Fruit fly (Drosophila melanogaster) whole organism, embryonic: ENCODE measurements around the gene ND-18.

Experiments used
- Atf3 ChIP-seq: fragments of 200-800 bp; sonication (Bioruptor generic); optimal IDR thresholded peaks from 3 replicates; lab custom pipeline; 2016; ENCODE audit warnings: missing biosample characterization, missing genetic modification characterization
- CG11093 ChIP-seq: fragments of 200-800 bp; sonication (Bioruptor generic); IDR thresholded peaks from 3 replicates; pipeline ENCODE4 v1.3.6; 2022; ENCODE audit warnings: missing biosample characterization, missing genetic modification characterization
- CG11504 ChIP-seq: fragments of 200-800 bp; sonication (Bioruptor generic); optimal IDR thresholded peaks from 3 replicates; lab custom pipeline; 2019; ENCODE audit warnings: missing biosample characterization, mild to moderate bottlenecking, missing genetic modification characterization, moderate library complexity
- CG12155 ChIP-seq: fragments of 200-800 bp; sonication (Bioruptor generic); optimal IDR thresholded peaks from 3 replicates; lab custom pipeline; 2016; ENCODE audit warnings: missing biosample characterization, missing genetic modification characterization
- CG12769 ChIP-seq: fragments of 200-800 bp; sonication (Bioruptor generic); optimal IDR thresholded peaks from 2 replicates; lab custom pipeline; 2019; ENCODE audit warnings: missing biosample characterization, mild to moderate bottlenecking, missing genetic modification characterization, moderate library complexity
- CG13287 ChIP-seq: fragments of 200-800 bp; sonication (Bioruptor generic); IDR thresholded peaks from 2 replicates; pipeline ENCODE4 v1.3.6; 2022; ENCODE audit warnings: missing biosample characterization, missing genetic modification characterization; ENCODE audit not compliant: partially characterized antibody
- CG13424 ChIP-seq: fragments of 200-800 bp; sonication (Bioruptor generic); optimal IDR thresholded peaks from 2 replicates; lab custom pipeline; 2019; ENCODE audit warnings: missing biosample characterization, mild to moderate bottlenecking, missing genetic modification characterization, moderate library complexity
- CG14441 ChIP-seq: fragments of 200-800 bp; sonication (Bioruptor generic); IDR thresholded peaks from 2 replicates; pipeline ENCODE4 v1.3.6; 2022; ENCODE audit warnings: missing biosample characterization, missing genetic modification characterization
- CG14667 ChIP-seq: fragments of 200-800 bp; sonication (Bioruptor generic); IDR thresholded peaks from 2 replicates; pipeline ENCODE4 v1.3.6; 2022; ENCODE audit warnings: missing biosample characterization, missing genetic modification characterization
- CG1647 ChIP-seq: fragments of 200-800 bp; sonication (Bioruptor generic); optimal IDR thresholded peaks from 3 replicates; lab custom pipeline; 2016; ENCODE audit warnings: missing biosample characterization, missing genetic modification characterization
- CG1792 ChIP-seq: fragments of 200-800 bp; sonication (Bioruptor generic); optimal IDR thresholded peaks from 2 replicates; lab custom pipeline; 2016; ENCODE audit warnings: missing biosample characterization, missing genetic modification characterization
- CG2120 ChIP-seq: fragments of 200-800 bp; sonication (Bioruptor generic); optimal IDR thresholded peaks from 3 replicates; lab custom pipeline; 2016; ENCODE audit warnings: missing biosample characterization, missing genetic modification characterization
- CG2875 ChIP-seq: fragments of 200-800 bp; sonication (Bioruptor generic); optimal IDR thresholded peaks from 2 replicates; lab custom pipeline; 2017; ENCODE audit warnings: missing biosample characterization, mild to moderate bottlenecking, missing genetic modification characterization, missing genetic modification reagents
- CG30403 ChIP-seq: fragments of 200-800 bp; sonication (Bioruptor generic); optimal IDR thresholded peaks from 3 replicates; lab custom pipeline; 2016; ENCODE audit warnings: missing biosample characterization, missing genetic modification characterization
- CG31224 ChIP-seq: fragments of 200-800 bp; sonication (Bioruptor generic); IDR thresholded peaks from 2 replicates; pipeline ENCODE4 v1.3.6; 2022; ENCODE audit warnings: missing biosample characterization, missing genetic modification characterization
- CG31441 ChIP-seq: fragments of 200-800 bp; sonication (Bioruptor generic); IDR thresholded peaks from 2 replicates; pipeline ENCODE4 v1.3.6; 2022; ENCODE audit warnings: missing biosample characterization, missing genetic modification characterization
- CG33213 ChIP-seq: fragments of 200-800 bp; sonication (Bioruptor generic); optimal IDR thresholded peaks from 3 replicates; lab custom pipeline; 2016; ENCODE audit warnings: missing biosample characterization, missing genetic modification characterization
- CG3838 ChIP-seq: fragments of 200-800 bp; sonication (Bioruptor generic); optimal IDR thresholded peaks from 3 replicates; lab custom pipeline; 2016; ENCODE audit warnings: missing biosample characterization, missing genetic modification characterization
- CG6175 ChIP-seq: fragments of 200-800 bp; sonication (Bioruptor generic); IDR thresholded peaks from 3 replicates; pipeline ENCODE4 v1.3.6; 2022; ENCODE audit warnings: missing biosample characterization, missing genetic modification characterization
- CG7556 ChIP-seq: fragments of 200-800 bp; sonication (Bioruptor generic); optimal IDR thresholded peaks from 2 replicates; lab custom pipeline; 2017; ENCODE audit warnings: missing biosample characterization, mild to moderate bottlenecking, missing genetic modification characterization
- CG7839 ChIP-seq: fragments of 200-800 bp; sonication (Bioruptor generic); optimal IDR thresholded peaks from 3 replicates; lab custom pipeline; 2018; ENCODE audit warnings: missing biosample characterization, mild to moderate bottlenecking, missing genetic modification characterization, moderate library complexity
- CG8388 ChIP-seq: fragments of 200-800 bp; sonication (Bioruptor generic); optimal IDR thresholded peaks from 2 replicates; lab custom pipeline; 2019; ENCODE audit warnings: missing biosample characterization, mild to moderate bottlenecking, missing genetic modification characterization, moderate library complexity
- Ets65A ChIP-seq: fragments of 200-800 bp; sonication (Bioruptor generic); peaks from one replicate; lab custom pipeline; 2016; ENCODE audit warnings: missing biosample characterization, missing genetic modification characterization
- Fer1 ChIP-seq: fragments of 200-800 bp; sonication (Bioruptor generic); optimal IDR thresholded peaks from 2 replicates; lab custom pipeline; 2017; ENCODE audit warnings: missing biosample characterization, mild to moderate bottlenecking, missing genetic modification characterization
- Fer3 ChIP-seq: fragments of 200-800 bp; sonication (Bioruptor generic); optimal IDR thresholded peaks from 2 replicates; lab custom pipeline; 2018; ENCODE audit warnings: missing biosample characterization, mild to moderate bottlenecking, missing genetic modification characterization, moderate library complexity
- HHEX ChIP-seq: fragments of 200-800 bp; sonication (Bioruptor generic); optimal IDR thresholded peaks from 3 replicates; lab custom pipeline; 2017; ENCODE audit warnings: missing biosample characterization, mild to moderate bottlenecking, missing genetic modification characterization, missing genetic modification reagents
- HLH4C ChIP-seq: fragments of 200-800 bp; sonication (Bioruptor generic); IDR thresholded peaks from 3 replicates; pipeline ENCODE4 v1.3.6; 2022; ENCODE audit warnings: missing biosample characterization, missing genetic modification characterization; ENCODE audit not compliant: partially characterized antibody
- HmgD ChIP-seq: fragments of 200-800 bp; sonication (Bioruptor generic); optimal IDR thresholded peaks from 3 replicates; lab custom pipeline; 2016; ENCODE audit warnings: missing biosample characterization, missing genetic modification characterization
- Hr78 ChIP-seq, 2 experiments: fragments of 200-800 bp in 1 of 2; fragments of >200 bp in 1 of 2; sonication (Bioruptor generic) in 1 of 2; optimal IDR thresholded peaks; 2 replicates each; lab custom pipeline; 2017 to 2019; ENCODE audit warnings: missing biosample characterization in 2 of 2, missing genetic modification characterization in 2 of 2, mild to moderate bottlenecking in 1 of 2, moderate library complexity in 1 of 2
- Myb ChIP-seq: fragments of 200-800 bp; sonication (Bioruptor generic); optimal IDR thresholded peaks from 2 replicates; lab custom pipeline; 2016; ENCODE audit warnings: missing biosample characterization, missing genetic modification characterization
- PHDP ChIP-seq: fragments of 200-800 bp; sonication (Bioruptor generic); optimal IDR thresholded peaks from 3 replicates; lab custom pipeline; 2018; ENCODE audit warnings: missing biosample characterization, mild to moderate bottlenecking, missing genetic modification characterization, moderate library complexity
- Sox102F ChIP-seq: fragments of 200-800 bp; sonication (Bioruptor generic); optimal IDR thresholded peaks from 2 replicates; lab custom pipeline; 2018; ENCODE audit warnings: missing biosample characterization, mild to moderate bottlenecking, missing genetic modification characterization, moderate library complexity
- YL-1 ChIP-seq: fragments of 200-800 bp; sonication (Bioruptor generic); optimal IDR thresholded peaks from 3 replicates; lab custom pipeline; 2017; ENCODE audit warnings: missing biosample characterization, mild to moderate bottlenecking, missing genetic modification characterization
- bcd ChIP-seq: fragments of 200-800 bp; sonication (Bioruptor generic); optimal IDR thresholded peaks from 2 replicates; lab custom pipeline; 2017; ENCODE audit warnings: missing biosample characterization, mild to moderate bottlenecking, missing genetic modification characterization
- chinmo ChIP-seq: fragments of 200-800 bp; sonication (Bioruptor generic); IDR thresholded peaks from 4 replicates; pipeline ENCODE4 v1.3.6; 2022; ENCODE audit warnings: missing biosample characterization, missing genetic modification characterization; ENCODE audit not compliant: partially characterized antibody
- cwo ChIP-seq: fragments of 200-800 bp; sonication (Bioruptor generic); optimal IDR thresholded peaks from 3 replicates; lab custom pipeline; 2017; ENCODE audit warnings: missing biosample characterization, missing genetic modification characterization, mild to moderate bottlenecking, moderate library complexity, missing genetic modification reagents
- danr ChIP-seq: fragments of 200-800 bp; sonication (Bioruptor generic); IDR thresholded peaks from 2 replicates; pipeline ENCODE4 v1.3.6; 2022; ENCODE audit warnings: missing biosample characterization, missing genetic modification characterization
- ind ChIP-seq: fragments of 200-800 bp; sonication (Bioruptor generic); optimal IDR thresholded peaks from 3 replicates; lab custom pipeline; 2016; ENCODE audit warnings: missing biosample characterization, missing genetic modification characterization
- kay ChIP-seq: fragments of 200-800 bp; sonication (Bioruptor generic); optimal IDR thresholded peaks from 2 replicates; lab custom pipeline; 2016; ENCODE audit warnings: missing biosample characterization, missing genetic modification characterization
- maf-S ChIP-seq: fragments of 200-800 bp; sonication (Bioruptor generic); optimal IDR thresholded peaks from 2 replicates; lab custom pipeline; 2016; ENCODE audit warnings: missing biosample characterization, missing genetic modification characterization
- odd ChIP-seq: fragments of 200-800 bp; sonication (Bioruptor generic); optimal IDR thresholded peaks from 2 replicates; lab custom pipeline; 2017; ENCODE audit warnings: missing biosample characterization, mild to moderate bottlenecking, missing genetic modification characterization
- org-1 ChIP-seq: fragments of 200-800 bp; sonication (Bioruptor generic); optimal IDR thresholded peaks from 2 replicates; lab custom pipeline; 2017; ENCODE audit warnings: missing biosample characterization, missing genetic modification characterization
- peb ChIP-seq: fragments of 200-800 bp; sonication (Bioruptor generic); IDR thresholded peaks from 2 replicates; pipeline ENCODE4 v1.3.6; 2022; ENCODE audit warnings: missing biosample characterization, missing genetic modification characterization
- ranshi ChIP-seq: fragments of 200-800 bp; sonication (Bioruptor generic); IDR thresholded peaks from 2 replicates; pipeline ENCODE4 v1.3.6; 2022; ENCODE audit warnings: missing biosample characterization, missing genetic modification characterization
- sens ChIP-seq: fragments of 200-800 bp; sonication (Bioruptor generic); peaks from one replicate; lab custom pipeline; 2016; ENCODE audit warnings: missing biosample characterization, missing genetic modification characterization
- slbo ChIP-seq: fragments of 200-800 bp; sonication (Bioruptor generic); IDR thresholded peaks from 2 replicates; pipeline ENCODE4 v1.3.6; 2022; ENCODE audit warnings: missing biosample characterization, missing genetic modification characterization
- stc ChIP-seq: fragments of 200-800 bp; sonication (Bioruptor generic); IDR thresholded peaks from 2 replicates; pipeline ENCODE4 v1.3.6; 2022; ENCODE audit warnings: missing biosample characterization, missing genetic modification characterization
- stwl ChIP-seq: fragments of 200-800 bp; sonication (Bioruptor generic); optimal IDR thresholded peaks from 3 replicates; lab custom pipeline; 2018; ENCODE audit warnings: missing biosample characterization, mild to moderate bottlenecking, missing genetic modification characterization, moderate library complexity
- tio ChIP-seq: fragments of 200-800 bp; sonication (Bioruptor generic); optimal IDR thresholded peaks from 2 replicates; lab custom pipeline; 2017; ENCODE audit warnings: missing biosample characterization, missing genetic modification characterization, inconsistent platforms
- unpg ChIP-seq: fragments of 200-800 bp; sonication (Bioruptor generic); optimal IDR thresholded peaks from 3 replicates; lab custom pipeline; 2018; ENCODE audit warnings: missing biosample characterization, mild to moderate bottlenecking, missing genetic modification characterization, moderate library complexity
- zf30C ChIP-seq: fragments of 200-800 bp; sonication (Bioruptor generic); optimal IDR thresholded peaks from 3 replicates; lab custom pipeline; 2018; ENCODE audit warnings: missing biosample characterization, mild to moderate bottlenecking, missing genetic modification characterization

ND-18 gene

DNA sequence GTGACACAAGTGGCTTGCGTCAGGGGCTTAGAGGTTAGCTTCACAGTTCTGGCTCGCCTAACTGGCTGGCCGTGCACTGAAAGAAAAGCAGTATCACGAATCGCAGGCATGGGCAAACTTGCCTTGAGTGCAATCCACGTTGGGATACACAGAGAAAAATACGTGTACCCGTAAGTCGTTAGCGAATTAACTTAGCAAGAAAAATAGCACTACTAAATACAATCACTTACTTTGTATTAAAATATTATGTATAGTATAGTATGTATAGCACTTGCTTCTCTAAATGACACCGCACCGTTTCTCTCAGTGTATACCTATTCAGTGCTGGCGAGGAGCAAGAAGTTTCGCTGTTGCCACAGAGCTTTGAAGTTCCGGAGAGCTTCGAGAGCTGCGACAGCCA is 39.1 kb upstream of the ND-18 start (continued):
- peak; percentile 32 for TF ChIP-seq CG30403 (GFP tag; lab: Kevin White, UChicago)
- TF ChIP-seq Myb (GFP tag; lab: Kevin White, UChicago) = no peak
- TF ChIP-seq stwl (tag; lab: Kevin White, UChicago) = no peak
- TF ChIP-seq CG1792 = no peak
- TF ChIP-seq CG1647 (GFP tag; lab: Kevin White, UChicago) = no peak
- TF ChIP-seq CG13287 (GFP tag; lab: Robert Waterston, UW) = no peak
- no peak for TF ChIP-seq CG31224 (GFP tag; lab: Robert Waterston, UW)
- TF ChIP-seq CG13424 (tag; lab: Kevin White, UChicago) = peak; percentile 10
- TF ChIP-seq CG12769 (tag; lab: Kevin White, UChicago) = peak; percentile 66
- TF ChIP-seq kay (GFP tag; lab: Kevin White, UChicago) = no peak
- peak; percentile 45 for TF ChIP-seq Sox102F (GFP tag; lab: Kevin White, UChicago)
- peak; percentile 53 for TF ChIP-seq unpg (GFP tag; lab: Kevin White, UChicago)
- TF ChIP-seq CG8388 (GFP tag; lab: Kevin White, UChicago) = peak; percentile 9
- TF ChIP-seq tio (GFP tag; lab: Kevin White, UChicago) = no peak
- peak; percentile 84 for TF ChIP-seq Ets65A
- peak; percentile 51 for TF ChIP-seq CG31441 (GFP tag; lab: Robert Waterston, UW)
- TF ChIP-seq danr = 0 out of 2 replicates have a peak, but pooled peaks have one; percentile 20
- TF ChIP-seq HLH4C (GFP tag; lab: Robert Waterston, UW) = no peak
- peak; percentile 65 for TF ChIP-seq Fer1 (GFP tag; lab: Kevin White, UChicago)
- TF ChIP-seq org-1 (GFP tag; lab: Kevin White, UChicago) = peak; percentile 20
- TF ChIP-seq stc (GFP tag; lab: Robert Waterston, UW) = no peak
- peak; percentile 65 for TF ChIP-seq CG7556 (GFP tag; lab: Kevin White, UChicago)
- peak; percentile 45 for TF ChIP-seq PHDP
- TF ChIP-seq Fer3 (tag; lab: Kevin White, UChicago) = peak; percentile 47
- TF ChIP-seq CG11093 (GFP tag; lab: Robert Waterston, UW) = no peak
- TF ChIP-seq CG3838 (GFP tag; lab: Kevin White, UChicago) = no peak
- TF ChIP-seq chinmo = no peak
- peak; percentile 67 for TF ChIP-seq CG11504 (tag; lab: Kevin White, UChicago)
- no peak for TF ChIP-seq HmgD (GFP tag; lab: Kevin White, UChicago)
- TF ChIP-seq Atf3 (GFP tag; lab: Kevin White, UChicago) = no peak
- no peak for TF ChIP-seq Hr78 (GFP tag; optimal IDR thresholded peaks at IDR 0.05; lab: Kevin White, UChicago)
- peak; percentile 45; the same call in 1 of the 2 replicates for TF ChIP-seq CG14667
- 0 out of 2 replicates have a peak, but pooled peaks have one; percentile 40 for TF ChIP-seq ranshi (GFP tag; lab: Robert Waterston, UW)
- TF ChIP-seq CG12155 (GFP tag; lab: Kevin White, UChicago) = no peak
- TF ChIP-seq cwo (GFP tag; lab: Kevin White, UChicago) = peak; percentile 42
- peak; percentile 11 for TF ChIP-seq zf30C (GFP tag; lab: Kevin White, UChicago)
- TF ChIP-seq CG2120 = peak; percentile 51
- TF ChIP-seq bcd = peak; percentile 34
- peak; percentile 59 for TF ChIP-seq sens
- TF ChIP-seq ind (GFP tag; lab: Kevin White, UChicago) = peak; percentile 34
- peak; percentile 9 for TF ChIP-seq odd (GFP tag; lab: Kevin White, UChicago)
- TF ChIP-seq YL-1 = no peak
- TF ChIP-seq peb (GFP tag; lab: Robert Waterston, UW) = no peak
- no peak for TF ChIP-seq CG2875 (GFP tag; lab: Kevin White, UChicago)
- TF ChIP-seq CG7839 = peak; percentile 60
- TF ChIP-seq maf-S (GFP tag; lab: Kevin White, UChicago) = no peak
- peak; percentile 41 for TF ChIP-seq HHEX (GFP tag; lab: Kevin White, UChicago)
- no peak for TF ChIP-seq CG33213 (GFP tag; lab: Kevin White, UChicago)
- peak; percentile 53 for TF ChIP-seq slbo (GFP tag; lab: Robert Waterston, UW)
- no peak; the same call in 1 of the 2 replicates for TF ChIP-seq CG14441 (GFP tag; lab: Robert Waterston, UW)
- TF ChIP-seq CG6175 = no peak
